Fruit fly (Drosophila melanogaster): Measurements from ENCODE around the gene CG7271.

DNA sequence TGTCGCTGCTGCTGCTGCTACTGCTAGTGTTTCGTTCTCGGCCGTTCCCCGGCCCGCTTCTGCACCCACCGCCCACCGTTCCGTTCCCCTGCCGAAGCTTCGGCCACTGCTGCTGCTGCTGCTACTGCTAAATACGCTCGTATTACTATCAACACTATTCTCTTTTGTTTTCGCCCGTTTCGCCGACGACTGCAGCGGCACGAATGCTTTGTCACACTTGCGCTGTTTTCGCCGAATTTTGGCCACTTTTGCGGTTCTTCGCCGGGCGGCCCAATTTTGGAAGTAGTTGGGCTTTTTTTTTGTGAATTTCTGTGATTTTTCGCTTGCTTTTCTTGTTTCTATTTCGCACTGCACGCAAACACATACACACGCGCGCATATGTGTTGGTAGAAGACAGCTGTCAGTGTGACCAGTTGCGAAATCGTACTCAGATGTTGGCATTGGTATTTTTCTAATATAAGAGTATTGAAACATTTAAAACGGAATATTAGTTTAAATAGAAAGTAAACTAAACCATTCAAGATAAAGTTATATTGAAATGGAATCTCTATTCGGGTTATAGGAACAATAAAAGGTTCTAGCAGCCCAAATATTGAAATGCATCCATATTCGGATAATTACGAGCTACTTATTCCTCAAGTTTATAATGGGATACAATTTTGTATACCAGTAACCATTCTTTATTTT lies 33.3 kb downstream of the CG7271 start, which contains the start of gene not:
- no peak for TF ChIP-seq psq (optimal IDR thresholded peaks at IDR 0.05)
- TF ChIP-seq h (optimal IDR thresholded peaks at IDR 0.05) = no peak
- no peak for TF ChIP-seq Myc (optimal IDR thresholded peaks at IDR 0.05)
- TF ChIP-seq ttk (optimal IDR thresholded peaks at IDR 0.05) = no peak

All from Kc167 (cell line).